Worm (Caenorhabditis elegans) whole organism, L1 larva: ENCODE data around the gene C54F6.17.

ENCODE experiments used
- aha-1 ChIP-seq: fragments of 150-350 bp; optimal IDR thresholded peaks from 2 replicates; lab custom pipeline; 2014; ENCODE audit warnings: missing biosample characterization, missing genetic modification characterization
- aly-2 ChIP-seq: fragments of 150-350 bp; optimal IDR thresholded peaks from 2 replicates; lab custom pipeline; 2014; ENCODE audit warnings: missing biosample characterization, missing genetic modification characterization
- ama-1 ChIP-seq: fragments of 150-350 bp; optimal IDR thresholded peaks from 2 replicates; lab custom pipeline; 2014
- blmp-1 ChIP-seq: fragments of 150-350 bp; optimal IDR thresholded peaks from 2 replicates; lab custom pipeline; 2014; ENCODE audit warnings: missing biosample characterization, missing genetic modification characterization
- ceh-82 ChIP-seq, 3 experiments: fragments of 150-350 bp in 1 of 3; sonication (generic microtip) in 2 of 3; optimal IDR thresholded peaks; 2 replicates each; lab custom pipeline; 2014 to 2017; ENCODE audit warnings: missing biosample characterization in 3 of 3, missing genetic modification characterization in 3 of 3
- dpl-1 ChIP-seq, 3 experiments: fragments of 150-350 bp in 2 of 3; sonication (generic microtip) in 1 of 3; optimal IDR thresholded peaks; 2 replicates each; lab custom pipeline; 2014 to 2017; ENCODE audit warnings: missing biosample characterization in 3 of 3, missing genetic modification characterization in 3 of 3, missing genetic modification reagents in 3 of 3
- mep-1 ChIP-seq: fragments of 150-350 bp; optimal IDR thresholded peaks from 2 replicates; lab custom pipeline; 2014; ENCODE audit warnings: missing biosample characterization, missing genetic modification characterization
- nhr-11 ChIP-seq: fragments of 150-350 bp; optimal IDR thresholded peaks from 2 replicates; lab custom pipeline; 2014; ENCODE audit warnings: missing biosample characterization, missing genetic modification characterization
- nhr-77 ChIP-seq: fragments of 150-350 bp; optimal IDR thresholded peaks from 2 replicates; lab custom pipeline; 2014; ENCODE audit warnings: missing biosample characterization, missing genetic modification characterization
- skn-1 ChIP-seq: fragments of 150-350 bp; optimal IDR thresholded peaks from 2 replicates; lab custom pipeline; 2014; ENCODE audit warnings: missing biosample characterization, missing genetic modification characterization
- unc-62 ChIP-seq: fragments of 150-350 bp; optimal IDR thresholded peaks from 2 replicates; lab custom pipeline; 2014; ENCODE audit warnings: missing biosample characterization, missing genetic modification reagents, missing genetic modification characterization
- unc-98 ChIP-seq: fragments of 200-800 bp; sonication (Bioruptor generic); IDR thresholded peaks from 2 replicates; pipeline ENCODE4 v1.3.6; 2022; ENCODE audit warnings: missing genetic modification characterization, missing compliant biosample characterization
- zag-1 ChIP-seq: fragments of 150-350 bp; optimal IDR thresholded peaks from 2 replicates; lab custom pipeline; 2014; ENCODE audit warnings: missing biosample characterization, missing genetic modification characterization

DNA sequence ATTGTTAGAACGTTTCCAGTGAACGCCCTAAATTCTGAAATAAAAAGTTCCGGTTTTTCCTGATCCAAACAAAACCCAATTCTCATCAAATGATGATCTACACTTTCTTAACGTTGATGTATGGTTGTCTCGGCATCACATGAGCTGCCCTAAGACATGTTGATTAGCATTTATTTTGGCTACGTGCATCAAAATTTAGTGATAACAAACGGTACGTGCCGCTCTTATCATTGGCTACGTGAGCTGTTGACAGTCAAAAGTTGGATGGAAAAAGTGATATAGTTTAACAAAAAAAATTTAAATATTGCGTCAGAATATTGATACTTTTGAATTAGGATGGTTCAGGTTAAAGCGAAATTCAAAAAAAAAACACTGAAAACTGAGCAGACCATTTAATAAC, 20.8 kb downstream of the C54F6.17 start:
- TF ChIP-seq aly-2 (tag; lab: Kevin White, UChicago) = no peak
- no peak for TF ChIP-seq unc-98 (GFP tag; lab: Robert Waterston, UW)
- TF ChIP-seq unc-62 (GFP tag; lab: Kevin White, UChicago) = no peak
- no peak for TF ChIP-seq ama-1 (lab: Kevin White, UChicago)
- TF ChIP-seq blmp-1 (tag; lab: Kevin White, UChicago) = no peak
- TF ChIP-seq zag-1 = no peak
- TF ChIP-seq ceh-82 (tag; optimal IDR thresholded peaks at IDR 0.05; lab: Kevin White, UChicago) = no peak
- TF ChIP-seq skn-1 = no peak
- TF ChIP-seq nhr-11 (tag; lab: Kevin White, UChicago) = no peak
- no peak for TF ChIP-seq dpl-1 (GFP tag; optimal IDR thresholded peaks at IDR 0.05; lab: Kevin White, UChicago)
- no peak for TF ChIP-seq nhr-77 (tag; lab: Kevin White, UChicago)
- TF ChIP-seq mep-1 (tag; lab: Kevin White, UChicago) = no peak
- TF ChIP-seq aha-1 = no peak
